Fruit fly (Drosophila melanogaster) whole organism, prepupa: Measurements from ENCODE around the gene comm3.

ENCODE experiments used
- Sox102F ChIP-seq: fragments of 200-800 bp; sonication (Bioruptor generic); optimal IDR thresholded peaks from 2 replicates; lab custom pipeline; 2016; ENCODE audit warnings: missing biosample characterization, mild to moderate bottlenecking, missing genetic modification characterization
- fd59A ChIP-seq: fragments of 200-800 bp; sonication (Bioruptor generic); optimal IDR thresholded peaks from 2 replicates; lab custom pipeline; 2017; ENCODE audit warnings: missing biosample characterization, mild to moderate bottlenecking, missing genetic modification characterization, missing genetic modification reagents
- pdm3 ChIP-seq: fragments of 200-800 bp; sonication (Bioruptor generic); optimal IDR thresholded peaks from 3 replicates; lab custom pipeline; 2016; ENCODE audit warnings: missing biosample characterization, missing genetic modification characterization

DNA sequence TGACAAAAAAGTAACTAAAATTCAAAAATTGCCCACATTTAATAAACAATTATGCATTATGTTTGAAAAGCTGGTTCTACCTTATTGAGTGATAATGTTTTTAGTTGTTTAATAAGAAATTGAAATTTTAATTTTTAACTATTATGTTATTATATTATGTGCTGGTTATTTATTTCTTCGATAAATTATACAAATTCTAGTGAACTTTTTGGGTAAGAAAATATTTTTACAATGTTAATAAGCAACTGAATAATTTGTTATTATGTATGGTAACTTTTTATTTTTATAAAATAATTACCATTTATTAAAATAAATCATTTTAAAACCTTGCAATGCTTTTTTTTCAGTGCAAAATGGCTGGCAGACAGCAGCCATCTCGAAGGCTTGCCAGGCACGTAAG is 31.1 kb downstream of the comm3 start:
- TF ChIP-seq Sox102F (GFP tag; lab: Kevin White, UChicago): no peak
- TF ChIP-seq fd59A: no peak
- no peak for TF ChIP-seq pdm3 (GFP tag; lab: Kevin White, UChicago)
